Fruit fly (Drosophila melanogaster) whole organism, embryonic: ENCODE results near the gene nAChRalpha6.

ENCODE experiments used
- B-H1 ChIP-seq: fragments of 200-800 bp; sonication (Bioruptor generic); IDR thresholded peaks from 3 replicates; pipeline ENCODE4 v1.3.6; 2022; ENCODE audit warnings: missing biosample characterization, missing genetic modification characterization
- Blimp-1 ChIP-seq: fragments of 200-800 bp; sonication (Bioruptor generic); optimal IDR thresholded peaks from 3 replicates; lab custom pipeline; 2018; ENCODE audit warnings: missing biosample characterization, missing genetic modification characterization, mild to moderate bottlenecking, moderate library complexity, missing genetic modification reagents
- CG10431 ChIP-seq: fragments of 200-800 bp; sonication (Bioruptor generic); optimal IDR thresholded peaks from 3 replicates; lab custom pipeline; 2018; ENCODE audit warnings: missing biosample characterization, mild to moderate bottlenecking, missing genetic modification characterization
- CG10959 ChIP-seq: fragments of 200-800 bp; sonication (Bioruptor generic); IDR thresholded peaks from 2 replicates; pipeline ENCODE4 v1.3.6; 2022; ENCODE audit warnings: missing biosample characterization, missing genetic modification characterization
- CG11723 ChIP-seq: fragments of 200-800 bp; sonication (Bioruptor generic); optimal IDR thresholded peaks from 2 replicates; lab custom pipeline; 2017; ENCODE audit warnings: missing biosample characterization, mild to moderate bottlenecking, missing genetic modification characterization
- CG13424 ChIP-seq: fragments of 200-800 bp; sonication (Bioruptor generic); optimal IDR thresholded peaks from 2 replicates; lab custom pipeline; 2019; ENCODE audit warnings: missing biosample characterization, mild to moderate bottlenecking, missing genetic modification characterization, moderate library complexity
- CG13624 ChIP-seq: fragments of 200-800 bp; sonication (Bioruptor generic); optimal IDR thresholded peaks from 2 replicates; lab custom pipeline; 2016; ENCODE audit warnings: missing biosample characterization, missing genetic modification characterization
- CG14014 ChIP-seq: fragments of 200-800 bp; sonication (Bioruptor generic); IDR thresholded peaks from 2 replicates; pipeline ENCODE4 v1.3.6; 2022; ENCODE audit warnings: missing biosample characterization, missing genetic modification characterization
- CG15479 ChIP-seq: fragments of 200-800 bp; sonication (Bioruptor generic); optimal IDR thresholded peaks from 3 replicates; lab custom pipeline; 2019; ENCODE audit warnings: missing biosample characterization, mild to moderate bottlenecking, missing genetic modification characterization, moderate library complexity
- CG15514 ChIP-seq: fragments of 200-800 bp; sonication (Bioruptor generic); optimal IDR thresholded peaks from 3 replicates; lab custom pipeline; 2017; ENCODE audit warnings: missing biosample characterization, missing genetic modification characterization, mild to moderate bottlenecking, moderate library complexity, missing genetic modification reagents
- CG17186 ChIP-seq: fragments of 200-800 bp; sonication (Bioruptor generic); optimal IDR thresholded peaks from 3 replicates; lab custom pipeline; 2017; ENCODE audit warnings: missing biosample characterization, missing genetic modification reagents, missing genetic modification characterization
- CG17568 ChIP-seq: fragments of 200-800 bp; sonication (Bioruptor generic); optimal IDR thresholded peaks from 2 replicates; lab custom pipeline; 2018; ENCODE audit warnings: missing biosample characterization, mild to moderate bottlenecking, missing genetic modification characterization, moderate library complexity
- CG1832 ChIP-seq: fragments of 200-800 bp; sonication (Bioruptor generic); optimal IDR thresholded peaks from 2 replicates; lab custom pipeline; 2017; ENCODE audit warnings: missing biosample characterization, mild to moderate bottlenecking, missing genetic modification characterization, inconsistent platforms
- CG3281 ChIP-seq: fragments of 200-800 bp; sonication (Bioruptor generic); optimal IDR thresholded peaks from 3 replicates; lab custom pipeline; 2017; ENCODE audit warnings: missing biosample characterization, mild to moderate bottlenecking, missing genetic modification characterization
- CG33557 ChIP-seq: fragments of 200-800 bp; sonication (Bioruptor generic); optimal IDR thresholded peaks from 2 replicates; lab custom pipeline; 2019; ENCODE audit warnings: missing biosample characterization, mild to moderate bottlenecking, missing genetic modification characterization, moderate library complexity
- CG4820 ChIP-seq: fragments of 200-800 bp; sonication (Bioruptor generic); optimal IDR thresholded peaks from 3 replicates; lab custom pipeline; 2016; ENCODE audit warnings: missing biosample characterization, missing genetic modification characterization
- CG5245 ChIP-seq: fragments of 200-800 bp; sonication (Bioruptor generic); optimal IDR thresholded peaks from 3 replicates; lab custom pipeline; 2016; ENCODE audit warnings: missing biosample characterization, missing genetic modification characterization
- CG6765 ChIP-seq: fragments of 200-800 bp; sonication (Bioruptor generic); optimal IDR thresholded peaks from 3 replicates; lab custom pipeline; 2017; ENCODE audit warnings: missing biosample characterization, mild to moderate bottlenecking, missing genetic modification characterization
- CG7372 ChIP-seq: fragments of 200-800 bp; sonication (Bioruptor generic); IDR thresholded peaks from 2 replicates; pipeline ENCODE4 v1.3.6; 2022; ENCODE audit warnings: missing biosample characterization, missing genetic modification characterization
- CG7839 ChIP-seq: fragments of 200-800 bp; sonication (Bioruptor generic); optimal IDR thresholded peaks from 3 replicates; lab custom pipeline; 2018; ENCODE audit warnings: missing biosample characterization, mild to moderate bottlenecking, missing genetic modification characterization, moderate library complexity
- CG8388 ChIP-seq: fragments of 200-800 bp; sonication (Bioruptor generic); optimal IDR thresholded peaks from 2 replicates; lab custom pipeline; 2019; ENCODE audit warnings: missing biosample characterization, mild to moderate bottlenecking, missing genetic modification characterization, moderate library complexity
- CG9876 ChIP-seq: fragments of 200-800 bp; sonication (Bioruptor generic); optimal IDR thresholded peaks from 2 replicates; lab custom pipeline; 2016; ENCODE audit warnings: missing biosample characterization, missing genetic modification characterization
- Deaf1 ChIP-seq: fragments of 200-800 bp; optimal IDR thresholded peaks from 3 replicates; lab custom pipeline; 2019; ENCODE audit warnings: missing biosample characterization, mild to moderate bottlenecking, missing genetic modification characterization, moderate library complexity
- Doc3 ChIP-seq: fragments of 200-800 bp; sonication (Bioruptor generic); IDR thresholded peaks from 3 replicates; pipeline ENCODE4 v1.3.6; 2022; ENCODE audit warnings: missing biosample characterization, missing genetic modification characterization; ENCODE audit not compliant: partially characterized antibody
- Dp ChIP-seq: fragments of 200-800 bp; sonication (Bioruptor generic); optimal IDR thresholded peaks from 2 replicates; lab custom pipeline; 2018; ENCODE audit warnings: missing biosample characterization, mild to moderate bottlenecking, missing genetic modification characterization, moderate library complexity
- Elba2 ChIP-seq: fragments of 200-800 bp; sonication (Bioruptor generic); optimal IDR thresholded peaks from 3 replicates; lab custom pipeline; 2016; ENCODE audit warnings: missing biosample characterization, missing genetic modification characterization
- Hr51 ChIP-seq, 2 experiments: fragments of 200-800 bp; sonication (Bioruptor generic); optimal IDR thresholded peaks; 2 replicates in 1 of 2; 3 replicates in 1 of 2; lab custom pipeline; 2016 to 2018; ENCODE audit warnings: missing biosample characterization in 2 of 2, missing genetic modification characterization in 2 of 2, mild to moderate bottlenecking in 1 of 2, moderate library complexity in 1 of 2
- Lhr ChIP-seq: fragments of 200-800 bp; sonication (Bioruptor generic); optimal IDR thresholded peaks from 3 replicates; lab custom pipeline; 2017; ENCODE audit warnings: mild to moderate bottlenecking, missing biosample characterization, missing genetic modification reagents, missing genetic modification characterization
- Neu2 ChIP-seq: fragments of 200-800 bp; sonication (Bioruptor generic); optimal IDR thresholded peaks from 3 replicates; lab custom pipeline; 2016; ENCODE audit warnings: missing biosample characterization, missing genetic modification characterization, borderline replicate concordance
- Six4 ChIP-seq: fragments of 200-800 bp; sonication (Bioruptor generic); optimal IDR thresholded peaks from 2 replicates; lab custom pipeline; 2016; ENCODE audit warnings: missing biosample characterization, missing genetic modification characterization
- Sox102F ChIP-seq: fragments of 200-800 bp; sonication (Bioruptor generic); optimal IDR thresholded peaks from 2 replicates; lab custom pipeline; 2018; ENCODE audit warnings: missing biosample characterization, mild to moderate bottlenecking, missing genetic modification characterization, moderate library complexity
- Vsx1 ChIP-seq: fragments of 200-800 bp; sonication (Bioruptor generic); optimal IDR thresholded peaks from 2 replicates; lab custom pipeline; 2017; ENCODE audit warnings: missing biosample characterization, mild to moderate bottlenecking, missing genetic modification characterization, missing genetic modification reagents
- ab ChIP-seq: fragments of 200-800 bp; sonication (Bioruptor generic); optimal IDR thresholded peaks from 2 replicates; lab custom pipeline; 2016; ENCODE audit warnings: missing biosample characterization, missing genetic modification characterization
- amos ChIP-seq: fragments of 200-800 bp; sonication (Bioruptor generic); IDR thresholded peaks from 2 replicates; pipeline ENCODE4 v1.3.6; 2022; ENCODE audit warnings: missing biosample characterization, missing genetic modification characterization; ENCODE audit not compliant: partially characterized antibody
- btn ChIP-seq: fragments of 200-800 bp; sonication (Bioruptor generic); optimal IDR thresholded peaks from 2 replicates; lab custom pipeline; 2016; ENCODE audit warnings: missing biosample characterization, missing genetic modification characterization
- croc ChIP-seq: fragments of 200-800 bp; sonication (Bioruptor generic); conservative IDR thresholded peaks from 3 replicates; pipeline ENCODE4 v1.3.6; 2022; ENCODE audit warnings: missing biosample characterization, missing genetic modification characterization
- da ChIP-seq: fragments of 200-800 bp; sonication (Bioruptor generic); optimal IDR thresholded peaks from 2 replicates; lab custom pipeline; 2016; ENCODE audit warnings: missing biosample characterization, missing genetic modification characterization
- dmrt99B ChIP-seq: fragments of 200-800 bp; sonication (Bioruptor generic); optimal IDR thresholded peaks from 2 replicates; lab custom pipeline; 2018; ENCODE audit warnings: missing biosample characterization, mild to moderate bottlenecking, missing genetic modification characterization, moderate library complexity
- ewg ChIP-seq: fragments of 200-800 bp; sonication (Bioruptor generic); optimal IDR thresholded peaks from 3 replicates; lab custom pipeline; 2017; ENCODE audit warnings: mild to moderate bottlenecking, missing biosample characterization, missing genetic modification reagents, missing genetic modification characterization
- fd96Cb ChIP-seq: fragments of 200-800 bp; sonication (Bioruptor generic); optimal IDR thresholded peaks from 2 replicates; lab custom pipeline; 2018; ENCODE audit warnings: missing biosample characterization, mild to moderate bottlenecking, missing genetic modification characterization, moderate library complexity
- gcm ChIP-seq: fragments of 200-800 bp; sonication (Bioruptor generic); optimal IDR thresholded peaks from 2 replicates; lab custom pipeline; 2019; ENCODE audit warnings: missing biosample characterization, mild to moderate bottlenecking, missing genetic modification characterization, moderate library complexity
- gcm2 ChIP-seq: fragments of 200-800 bp; sonication (Bioruptor generic); optimal IDR thresholded peaks from 2 replicates; lab custom pipeline; 2016; ENCODE audit warnings: missing biosample characterization, missing genetic modification characterization
- gsb ChIP-seq: fragments of 200-800 bp; sonication (Bioruptor generic); IDR thresholded peaks from 2 replicates; pipeline ENCODE4 v1.3.6; 2022; ENCODE audit warnings: missing biosample characterization, missing genetic modification characterization
- ken ChIP-seq: fragments of 200-800 bp; sonication (Bioruptor generic); IDR thresholded peaks from 3 replicates; pipeline ENCODE4 v1.3.6; 2022; ENCODE audit warnings: missing biosample characterization, missing genetic modification characterization
- lov ChIP-seq, 2 experiments: fragments of 200-800 bp in 1 of 2; fragments of >200 bp in 1 of 2; sonication (Bioruptor generic) in 1 of 2; IDR thresholded peaks in 1 of 2; optimal IDR thresholded peaks in 1 of 2; 2 replicates in 1 of 2; 3 replicates in 1 of 2; pipeline versions ENCODE4 v1.3.6 to Lab custom; 2017 to 2022; ENCODE audit warnings: missing biosample characterization in 1 of 2, missing genetic modification characterization in 1 of 2
- nau ChIP-seq: fragments of 200-800 bp; sonication (Bioruptor generic); optimal IDR thresholded peaks from 3 replicates; lab custom pipeline; 2017; ENCODE audit warnings: missing biosample characterization, mild to moderate bottlenecking, missing genetic modification characterization, missing genetic modification reagents
- ranshi ChIP-seq: fragments of 200-800 bp; sonication (Bioruptor generic); IDR thresholded peaks from 2 replicates; pipeline ENCODE4 v1.3.6; 2022; ENCODE audit warnings: missing biosample characterization, missing genetic modification characterization
- sna ChIP-seq: fragments of 200-800 bp; sonication (Bioruptor generic); IDR thresholded peaks from 2 replicates; pipeline ENCODE4 v1.3.6; 2022; ENCODE audit warnings: missing biosample characterization, missing genetic modification characterization; ENCODE audit not compliant: partially characterized antibody
- sqz ChIP-seq: fragments of 200-800 bp; sonication (Bioruptor generic); optimal IDR thresholded peaks from 3 replicates; lab custom pipeline; 2018; ENCODE audit warnings: missing biosample characterization, mild to moderate bottlenecking, missing genetic modification characterization
- tap ChIP-seq: fragments of 200-800 bp; optimal IDR thresholded peaks from 3 replicates; lab custom pipeline; 2019; ENCODE audit warnings: missing biosample characterization, mild to moderate bottlenecking, missing genetic modification characterization, moderate library complexity

Gene nAChRalpha6

dm6 chr2L:9754817-9755216 is 131.2 kb downstream of the nAChRalpha6 start (continued):
- TF ChIP-seq da (GFP tag; lab: Kevin White, UChicago): no peak
- TF ChIP-seq Sox102F: no peak
- no peak for TF ChIP-seq nau
- no peak for TF ChIP-seq ranshi
- no peak for TF ChIP-seq CG5245 (GFP tag; lab: Kevin White, UChicago)
- TF ChIP-seq lov (optimal IDR thresholded peaks at IDR 0.05; lab: Kevin White, UChicago): no peak
- no peak for TF ChIP-seq lov (GFP tag; IDR thresholded peaks at IDR 0.05; lab: Robert Waterston, UW)
- TF ChIP-seq Blimp-1 (GFP tag; lab: Kevin White, UChicago): no peak
- TF ChIP-seq CG17568 (GFP tag; lab: Kevin White, UChicago): no peak
- TF ChIP-seq CG15479 (GFP tag; lab: Kevin White, UChicago): no peak
- no peak for TF ChIP-seq Vsx1 (GFP tag; lab: Kevin White, UChicago)
- peak; percentile 16 for TF ChIP-seq CG3281 (GFP tag; lab: Kevin White, UChicago)
- TF ChIP-seq CG8388 (GFP tag; lab: Kevin White, UChicago): no peak
- TF ChIP-seq sna (GFP tag; lab: Robert Waterston, UW): no peak
- no peak for TF ChIP-seq croc (GFP tag; lab: Robert Waterston, UW)
- TF ChIP-seq B-H1: no peak
- no peak for TF ChIP-seq CG9876
- TF ChIP-seq CG17186 (GFP tag; lab: Kevin White, UChicago): no peak
- TF ChIP-seq CG6765 (GFP tag; lab: Kevin White, UChicago): no peak
- no peak for TF ChIP-seq CG11723 (GFP tag; lab: Kevin White, UChicago)
- no peak for TF ChIP-seq Lhr
- TF ChIP-seq CG14014 (GFP tag; lab: Robert Waterston, UW): no peak
- no peak for TF ChIP-seq CG10959
- TF ChIP-seq CG7372: no peak
- no peak for TF ChIP-seq Elba2
- no peak for TF ChIP-seq btn
- no peak for TF ChIP-seq CG4820 (GFP tag; lab: Kevin White, UChicago)
- no peak for TF ChIP-seq CG15514 (GFP tag; lab: Kevin White, UChicago)
- TF ChIP-seq gsb (GFP tag; lab: Robert Waterston, UW): no peak
- TF ChIP-seq CG13424 (tag; lab: Kevin White, UChicago): no peak
- TF ChIP-seq Hr51 (GFP tag; optimal IDR thresholded peaks at IDR 0.05; lab: Kevin White, UChicago): no peak
- no peak for TF ChIP-seq tap
- TF ChIP-seq Deaf1: no peak
- no peak for TF ChIP-seq ab (GFP tag; lab: Kevin White, UChicago)
- no peak for TF ChIP-seq CG33557 (GFP tag; lab: Kevin White, UChicago)
- no peak for TF ChIP-seq ewg
- TF ChIP-seq amos (GFP tag; lab: Robert Waterston, UW): no peak
- TF ChIP-seq CG1832 (GFP tag; lab: Kevin White, UChicago): no peak
- TF ChIP-seq gcm (GFP tag; lab: Kevin White, UChicago): no peak
- no peak for TF ChIP-seq ken (GFP tag; lab: Robert Waterston, UW)
- peak; percentile 19 for TF ChIP-seq sqz (GFP tag; lab: Kevin White, UChicago)
- TF ChIP-seq fd96Cb (tag; lab: Kevin White, UChicago): no peak
- no peak for TF ChIP-seq gcm2
- TF ChIP-seq Dp (GFP tag; lab: Kevin White, UChicago): no peak
- TF ChIP-seq Six4 (GFP tag; lab: Kevin White, UChicago): no peak
- no peak for TF ChIP-seq CG10431
- TF ChIP-seq dmrt99B (tag; lab: Kevin White, UChicago): peak; percentile 20
- TF ChIP-seq CG13624 (GFP tag; lab: Kevin White, UChicago): no peak
- TF ChIP-seq Doc3 (GFP tag; lab: Robert Waterston, UW): no peak
- peak; percentile 29 for TF ChIP-seq CG7839
- no peak for TF ChIP-seq Neu2 (GFP tag; lab: Kevin White, UChicago)
